Fruit fly (Drosophila melanogaster) whole organism, embryonic: ENCODE measurements around the gene CG5447.

Experiments used
- Pdp1 ChIP-seq, 2 experiments: fragments of 200-800 bp; sonication (Bioruptor generic); optimal IDR thresholded peaks; 3 replicates each; lab custom pipeline; 2016; ENCODE audit warnings: missing biosample characterization in 2 of 2, missing genetic modification characterization in 2 of 2, mild to moderate bottlenecking in 1 of 2, moderate library complexity in 1 of 2
- br ChIP-seq: fragments of >200 bp; optimal IDR thresholded peaks from 2 replicates; lab custom pipeline; 2017

DNA sequence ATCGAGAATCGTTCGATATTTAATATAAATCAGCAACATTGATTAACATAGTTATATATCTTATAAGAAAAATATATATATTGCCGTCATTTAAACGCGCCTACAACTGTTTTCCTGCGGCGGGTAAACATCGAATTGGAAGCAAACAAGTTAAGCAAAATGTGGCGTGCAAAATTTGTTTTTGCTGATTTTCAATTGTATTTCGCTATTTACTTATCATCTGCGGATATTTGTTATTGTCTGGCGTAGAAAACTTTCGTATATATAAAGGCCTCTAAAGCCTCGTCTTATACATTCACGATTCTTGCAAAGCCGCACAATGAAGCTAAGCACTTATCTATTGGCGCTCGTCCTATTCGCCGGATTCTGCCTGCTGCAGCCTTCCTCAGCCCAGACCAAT is 2.2 kb downstream of the CG5447 start, which contains the start of gene CG43117:
- TF ChIP-seq Pdp1 (GFP tag; optimal IDR thresholded peaks at IDR 0.05; lab: Kevin White, UChicago) (no peak), br (lab: Kevin White, UChicago) (no peak)
